Worm (Caenorhabditis elegans) whole organism, L4 larva: ENCODE results near the gene pgam-5.
A peak's percentile ranks its signal among the peaks of the same experiment; 100 is the strongest.

ENCODE experiments used
- F37D6.2 ChIP-seq: sonication (generic microtip); optimal IDR thresholded peaks from 2 replicates; lab custom pipeline; 2016; ENCODE audit warnings: mild to moderate bottlenecking, missing genetic modification characterization, missing compliant biosample characterization
- R02D3.7 ChIP-seq: fragments of 150-350 bp; sonication (generic microtip); optimal IDR thresholded peaks from 3 replicates; lab custom pipeline; 2014; ENCODE audit warnings: missing biosample characterization, missing genetic modification characterization
- T20F7.1 ChIP-seq: fragments of 200-800 bp; sonication (Bioruptor generic); optimal IDR thresholded peaks from 2 replicates; lab custom pipeline; 2018; ENCODE audit warnings: mild to moderate bottlenecking, missing genetic modification characterization, missing compliant biosample characterization
- aha-1 ChIP-seq: fragments of 150-350 bp; peaks from one replicate; lab custom pipeline; 2014; ENCODE audit warnings: missing biosample characterization, missing genetic modification characterization
- ama-1 ChIP-seq: fragments of 150-350 bp; optimal IDR thresholded peaks from 2 replicates; lab custom pipeline; 2014; ENCODE audit warnings: inconsistent platforms, mixed read lengths
- ceh-20 ChIP-seq: fragments of 200-800 bp; sonication (Bioruptor generic); IDR thresholded peaks from 2 replicates; pipeline ENCODE4 v1.3.6; 2022; ENCODE audit warnings: missing genetic modification reagents, missing genetic modification characterization, missing compliant biosample characterization
- ceh-32 ChIP-seq: sonication (generic microtip); optimal IDR thresholded peaks from 2 replicates; lab custom pipeline; 2016; ENCODE audit warnings: mild to moderate bottlenecking, missing genetic modification characterization, missing compliant biosample characterization; ENCODE audit not compliant: poor library complexity
- ceh-62 ChIP-seq: sonication (generic microtip); optimal IDR thresholded peaks from 2 replicates; lab custom pipeline; 2017; ENCODE audit warnings: missing biosample characterization, missing genetic modification characterization
- ceh-82 ChIP-seq: sonication (generic microtip); optimal IDR thresholded peaks from 2 replicates; lab custom pipeline; 2017; ENCODE audit warnings: missing biosample characterization, missing genetic modification characterization
- ctbp-1 ChIP-seq: fragments of 200-800 bp; sonication (Bioruptor generic); IDR thresholded peaks from 2 replicates; pipeline ENCODE4 v1.3.6; 2022; ENCODE audit warnings: missing genetic modification reagents, missing genetic modification characterization, missing compliant biosample characterization
- daf-12 ChIP-seq: fragments of 150-350 bp; optimal IDR thresholded peaks from 2 replicates; lab custom pipeline; 2014; ENCODE audit warnings: missing biosample characterization, missing genetic modification reagents, missing genetic modification characterization
- daf-16 ChIP-seq, 3 experiments: sonication (generic microtip); optimal IDR thresholded peaks; 2 replicates each; lab custom pipeline; 2016 to 2017; ENCODE audit warnings: missing genetic modification characterization in 3 of 3, missing genetic modification reagents in 3 of 3, mild to moderate bottlenecking in 2 of 3, missing compliant biosample characterization in 2 of 3, missing biosample characterization in 1 of 3, moderate library complexity in 1 of 3
- daf-19 ChIP-seq: fragments of 200-800 bp; sonication (Bioruptor generic); conservative IDR thresholded peaks from 2 replicates; pipeline ENCODE4 v1.3.6; 2022; ENCODE audit warnings: missing genetic modification characterization, missing compliant biosample characterization
- daf-8 ChIP-seq: fragments of 200-800 bp; sonication (Bioruptor generic); IDR thresholded peaks from 2 replicates; pipeline ENCODE4 v1.3.6; 2022; ENCODE audit warnings: missing genetic modification characterization, missing compliant biosample characterization
- dmd-6 ChIP-seq: fragments of 200-800 bp; sonication (Bioruptor generic); IDR thresholded peaks from 2 replicates; pipeline ENCODE4 v1.3.6; 2022; ENCODE audit warnings: missing genetic modification reagents, missing genetic modification characterization, missing compliant biosample characterization
- dmd-9 ChIP-seq: fragments of 200-800 bp; sonication (Bioruptor generic); IDR thresholded peaks from 2 replicates; pipeline ENCODE4 v1.3.6; 2022; ENCODE audit warnings: missing genetic modification reagents, missing genetic modification characterization, missing compliant biosample characterization
- duxl-1 ChIP-seq: sonication (generic microtip); optimal IDR thresholded peaks from 2 replicates; lab custom pipeline; 2016; ENCODE audit warnings: mild to moderate bottlenecking, missing genetic modification characterization, moderate library complexity, missing compliant biosample characterization; ENCODE audit not compliant: poor library complexity
- dve-1 ChIP-seq: sonication (generic microtip); optimal IDR thresholded peaks from 2 replicates; lab custom pipeline; 2017; ENCODE audit warnings: antibody characterized with exemption, mild to moderate bottlenecking, missing genetic modification characterization, missing compliant biosample characterization; ENCODE audit not compliant: insufficient read depth
- fkh-10 ChIP-seq: fragments of 150-350 bp; optimal IDR thresholded peaks from 2 replicates; lab custom pipeline; 2014; ENCODE audit warnings: missing biosample characterization, missing genetic modification reagents, missing genetic modification characterization
- hlh-11 ChIP-seq: fragments of 200-800 bp; sonication (Bioruptor generic); optimal IDR thresholded peaks from 2 replicates; lab custom pipeline; 2018; ENCODE audit warnings: mild to moderate bottlenecking, missing genetic modification characterization, missing compliant biosample characterization
- jun-1 ChIP-seq: fragments of 150-350 bp; optimal IDR thresholded peaks from 2 replicates; lab custom pipeline; 2014; ENCODE audit warnings: missing biosample characterization, missing genetic modification reagents, missing genetic modification characterization
- lim-7 ChIP-seq: fragments of 200-800 bp; sonication (Bioruptor generic); IDR thresholded peaks from 2 replicates; pipeline ENCODE4 v1.3.6; 2022; ENCODE audit warnings: missing genetic modification characterization, missing compliant biosample characterization
- lin-39 ChIP-seq: fragments of 150-350 bp; optimal IDR thresholded peaks from 2 replicates; lab custom pipeline; 2014; ENCODE audit warnings: missing biosample characterization, missing genetic modification reagents, missing genetic modification characterization
- lsy-2 ChIP-seq, 2 experiments: fragments of 150-350 bp in 1 of 2; sonication (generic microtip) in 1 of 2; optimal IDR thresholded peaks; 2 replicates each; lab custom pipeline; 2014 to 2017; ENCODE audit warnings: missing biosample characterization in 2 of 2, missing genetic modification characterization in 2 of 2
- madf-9 ChIP-seq: fragments of 200-800 bp; sonication (Bioruptor generic); conservative IDR thresholded peaks from 2 replicates; pipeline ENCODE4 v1.3.6; 2022; ENCODE audit warnings: missing genetic modification reagents, missing genetic modification characterization, missing compliant biosample characterization
- mdl-1 ChIP-seq, 2 experiments: fragments of 150-350 bp in 1 of 2; sonication (generic microtip) in 1 of 2; optimal IDR thresholded peaks; 2 replicates each; lab custom pipeline; 2014 to 2017; ENCODE audit warnings: missing biosample characterization in 2 of 2, missing genetic modification characterization in 2 of 2
- mep-1 ChIP-seq: fragments of 150-350 bp; sonication (generic microtip); optimal IDR thresholded peaks from 3 replicates; lab custom pipeline; 2014; ENCODE audit warnings: missing biosample characterization, missing genetic modification characterization
- mxl-2 ChIP-seq: fragments of 200-800 bp; sonication (Bioruptor generic); conservative IDR thresholded peaks from 2 replicates; pipeline ENCODE4 v1.3.6; 2022; ENCODE audit warnings: missing genetic modification reagents, missing genetic modification characterization, missing compliant biosample characterization
- nhr-111 ChIP-seq: fragments of 200-800 bp; sonication (Bioruptor generic); optimal IDR thresholded peaks from 2 replicates; lab custom pipeline; 2018; ENCODE audit warnings: mild to moderate bottlenecking, missing genetic modification characterization, missing compliant biosample characterization
- nhr-28 ChIP-seq: fragments of 150-350 bp; optimal IDR thresholded peaks from 2 replicates; lab custom pipeline; 2014; ENCODE audit warnings: missing biosample characterization, missing genetic modification characterization
- nhr-41 ChIP-seq: fragments of 200-800 bp; sonication (Bioruptor generic); IDR thresholded peaks from 2 replicates; pipeline ENCODE4 v1.3.6; 2022; ENCODE audit warnings: missing genetic modification reagents, missing genetic modification characterization, missing compliant biosample characterization
- nhr-48 ChIP-seq: sonication (generic microtip); optimal IDR thresholded peaks from 2 replicates; lab custom pipeline; 2016; ENCODE audit warnings: mild to moderate bottlenecking, missing genetic modification characterization, missing compliant biosample characterization
- nhr-6 ChIP-seq: fragments of 150-350 bp; optimal IDR thresholded peaks from 2 replicates; lab custom pipeline; 2014; ENCODE audit warnings: missing biosample characterization, missing genetic modification characterization
- php-3 ChIP-seq: fragments of 200-800 bp; sonication (Bioruptor generic); IDR thresholded peaks from 2 replicates; pipeline ENCODE4 v1.3.6; 2022; ENCODE audit warnings: missing genetic modification reagents, missing genetic modification characterization, missing compliant biosample characterization
- rbr-2 ChIP-seq: sonication (generic microtip); optimal IDR thresholded peaks from 2 replicates; lab custom pipeline; 2016; ENCODE audit warnings: missing genotype, missing genetic modification characterization, missing compliant biosample characterization
- saeg-2 ChIP-seq: fragments of 200-800 bp; sonication (Bioruptor generic); IDR thresholded peaks from 2 replicates; pipeline ENCODE4 v1.3.6; 2022; ENCODE audit warnings: missing genetic modification reagents, missing genetic modification characterization, missing compliant biosample characterization
- skn-1 ChIP-seq: fragments of 150-350 bp; optimal IDR thresholded peaks from 2 replicates; lab custom pipeline; 2014; ENCODE audit warnings: missing biosample characterization, missing genetic modification characterization
- snpc-1.2 ChIP-seq: fragments of 200-800 bp; sonication (Bioruptor generic); IDR thresholded peaks from 2 replicates; pipeline ENCODE4 v1.3.6; 2022; ENCODE audit warnings: missing genetic modification reagents, missing genetic modification characterization, missing compliant biosample characterization
- snpc-4 ChIP-seq: fragments of 150-350 bp; optimal IDR thresholded peaks from 2 replicates; lab custom pipeline; 2014; ENCODE audit warnings: missing biosample characterization, missing genetic modification characterization
- spr-1 ChIP-seq: sonication (generic microtip); optimal IDR thresholded peaks from 2 replicates; lab custom pipeline; 2016; ENCODE audit warnings: mild to moderate bottlenecking, missing genetic modification characterization, missing compliant biosample characterization
- unc-62 ChIP-seq, 3 experiments: fragments of 150-350 bp in 1 of 3; sonication (generic microtip); optimal IDR thresholded peaks in 2 of 3; peaks in 1 of 3; 1 replicate in 1 of 3; 2 replicates in 2 of 3; lab custom pipeline; 2014 to 2017; ENCODE audit warnings: missing biosample characterization in 3 of 3, missing genetic modification characterization in 3 of 3, missing genetic modification reagents in 3 of 3, missing genotype in 1 of 3
- zip-2 ChIP-seq: fragments of 150-350 bp; optimal IDR thresholded peaks from 2 replicates; lab custom pipeline; 2014; ENCODE audit warnings: missing biosample characterization, missing genetic modification characterization
- ztf-11 ChIP-seq: fragments of 150-350 bp; optimal IDR thresholded peaks from 2 replicates; lab custom pipeline; 2014; ENCODE audit warnings: missing biosample characterization, missing genetic modification characterization

pgam-5 gene

DNA sequence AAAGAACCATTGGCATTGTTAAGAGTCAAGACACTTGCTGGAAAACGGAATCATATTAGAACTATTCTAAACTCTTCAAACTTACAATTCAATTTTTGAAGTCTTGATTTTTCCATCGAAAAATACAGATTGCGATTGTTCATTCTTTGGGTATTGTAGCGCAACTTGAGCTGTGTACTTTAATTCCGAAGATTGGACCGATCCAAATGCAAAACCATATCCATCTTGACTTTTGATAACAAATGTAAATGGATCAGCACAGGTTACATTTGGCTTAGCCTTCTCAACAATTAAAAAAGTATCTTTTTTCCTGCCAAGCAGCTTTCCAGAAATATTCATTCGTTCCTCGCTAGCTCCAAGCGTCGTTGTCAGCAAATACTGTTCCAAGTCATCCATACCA lies 37.7 kb downstream of the pgam-5 start:
- peak in 1 of 2 experiments; percentile 96 for TF ChIP-seq unc-62 (GFP tag; optimal IDR thresholded peaks at IDR 0.05 in 1 of 2; lab: Kevin White, UChicago)
- TF ChIP-seq unc-62 (tag; optimal IDR thresholded peaks at IDR 0.05; lab: Kevin White, UChicago) = no peak
- TF ChIP-seq mxl-2 (GFP tag; lab: Robert Waterston, UW) = no peak
- TF ChIP-seq lin-39 (tag; lab: Kevin White, UChicago) = no peak

DNA sequence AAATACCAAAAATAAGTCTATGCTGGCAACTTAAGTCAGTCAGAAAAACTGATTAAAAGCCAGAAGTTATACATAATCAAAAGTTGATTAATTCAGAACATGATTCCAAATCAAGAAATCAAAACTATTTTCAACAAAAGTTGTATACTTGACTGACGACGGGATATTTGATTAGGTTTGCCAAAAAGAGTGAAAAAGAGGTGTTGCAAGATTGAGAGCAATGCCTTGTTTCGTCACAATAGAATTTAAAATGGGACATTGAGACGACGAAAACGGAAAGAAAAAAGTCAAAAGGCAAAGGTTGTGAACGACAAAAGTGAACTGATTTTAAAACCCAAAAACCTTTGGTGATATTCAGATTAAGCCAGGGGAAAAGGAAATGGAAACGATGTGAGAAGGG lies 39.7 kb downstream of the pgam-5 start:
- peak; percentile 92 for TF ChIP-seq fkh-10 (GFP tag; lab: Kevin White, UChicago)
- no peak for TF ChIP-seq duxl-1 (tag; lab: Kevin White, UChicago)
- TF ChIP-seq, all 104 proteins: peak for 1

DNA sequence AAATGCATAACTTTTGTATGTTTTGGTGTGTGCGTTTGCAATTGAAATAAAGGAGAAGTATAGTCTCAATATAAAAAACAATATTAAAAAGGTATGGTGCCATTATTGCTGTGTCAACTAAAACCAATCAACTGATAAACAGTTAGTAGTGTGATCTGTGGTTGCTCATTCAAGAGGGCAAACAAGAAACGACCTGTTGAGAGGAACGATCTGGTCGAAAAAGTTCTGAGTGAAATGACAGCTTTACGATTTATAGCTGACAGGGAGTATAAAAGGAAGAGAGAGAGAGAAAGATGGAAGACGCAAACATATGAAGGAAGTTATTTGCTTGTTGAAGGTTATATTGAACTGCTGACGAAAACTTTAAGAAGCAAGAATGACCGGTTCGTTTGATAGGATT lies 40.6 kb downstream of the pgam-5 start:
- peak; percentile 83 for TF ChIP-seq dmd-6
- TF ChIP-seq hlh-11 (tag; lab: Kevin White, UChicago) = peak; percentile 66
- no peak for TF ChIP-seq ctbp-1 (GFP tag; lab: Robert Waterston, UW)
- peak; percentile 30 for TF ChIP-seq nhr-28 (tag; lab: Kevin White, UChicago)
- TF ChIP-seq zip-2 (tag; lab: Kevin White, UChicago) = no peak
- TF ChIP-seq php-3 (GFP tag; lab: Robert Waterston, UW) = peak; percentile 35; the same call in 1 of the 2 replicates
- no peak for TF ChIP-seq ceh-20 (GFP tag; lab: Robert Waterston, UW)
- TF ChIP-seq unc-62 (GFP tag; optimal IDR thresholded peaks at IDR 0.05 in 1 of 2; lab: Kevin White, UChicago) = peak in 1 of 2 experiments; percentile 94
- no peak for TF ChIP-seq unc-62 (tag; optimal IDR thresholded peaks at IDR 0.05; lab: Kevin White, UChicago)
- peak; percentile 79 for TF ChIP-seq dve-1 (tag; lab: Kevin White, UChicago)
- no peak for TF ChIP-seq rbr-2
- no peak for TF ChIP-seq snpc-4 (tag; lab: Kevin White, UChicago)
- peak in 1 of 2 experiments; percentile 33 for TF ChIP-seq mdl-1 (tag; optimal IDR thresholded peaks at IDR 0.05; lab: Kevin White, UChicago)
- no peak for TF ChIP-seq daf-12 (tag; lab: Kevin White, UChicago)
- TF ChIP-seq nhr-48 = peak; percentile 17
- TF ChIP-seq dmd-9 (GFP tag; lab: Robert Waterston, UW) = no peak
- no peak for TF ChIP-seq R02D3.7
- no peak for TF ChIP-seq madf-9 (GFP tag; lab: Robert Waterston, UW)
- TF ChIP-seq ztf-11 (tag; lab: Kevin White, UChicago) = no peak
- no peak for TF ChIP-seq daf-19
- no peak for TF ChIP-seq ama-1
- no peak for TF ChIP-seq mep-1 (tag; lab: Kevin White, UChicago)
- TF ChIP-seq lim-7 (GFP tag; lab: Robert Waterston, UW) = no peak
- no peak for TF ChIP-seq skn-1 (tag; lab: Kevin White, UChicago)
- TF ChIP-seq nhr-41 (GFP tag; lab: Robert Waterston, UW) = 0 out of 2 replicates have a peak, but pooled peaks have one; percentile 34
- no peak for TF ChIP-seq daf-16 (GFP tag; optimal IDR thresholded peaks at IDR 0.05; lab: Kevin White, UChicago)
- TF ChIP-seq daf-16 (tag; optimal IDR thresholded peaks at IDR 0.05; lab: Kevin White, UChicago) = peak; percentile 77
- no peak for TF ChIP-seq ceh-62 (tag; lab: Kevin White, UChicago)

DNA sequence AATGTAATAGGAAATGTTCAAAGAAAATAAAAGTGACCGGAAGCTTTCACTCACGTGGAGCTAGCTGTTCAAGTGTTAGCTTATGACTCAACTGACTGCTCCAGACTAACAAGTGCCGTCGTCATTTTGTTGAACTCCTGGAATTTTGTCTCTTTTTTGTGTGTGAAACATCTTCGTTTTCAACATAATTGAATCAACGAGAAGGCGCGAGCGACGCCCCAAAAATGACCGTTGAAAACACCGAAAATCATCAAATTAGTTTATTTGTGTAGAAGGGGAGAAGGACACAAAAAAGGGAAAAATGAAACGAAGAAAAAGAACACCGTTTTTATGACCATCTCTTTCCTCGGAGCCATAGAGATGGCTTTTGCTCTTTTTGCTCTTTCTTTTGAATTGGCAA lies 43.1 kb downstream of the pgam-5 start, which contains the start of gene ZK1290.14:
Gene ZK1290.14 (minus strand): TSS at position 139 of the 400 bp plus-strand sequence.
- TF ChIP-seq aha-1 (tag; lab: Kevin White, UChicago) (peak; percentile 68), spr-1 (tag; lab: Kevin White, UChicago) (no peak), nhr-111 (GFP tag; lab: Kevin White, UChicago) (no peak)

ce11 chrII:7554716-7555247 lies 43.8 kb downstream of the pgam-5 start:
- TF ChIP-seq ceh-32 (tag; lab: Kevin White, UChicago) (no peak), dmd-6 (peak; percentile 98), daf-16 (GFP tag; optimal IDR thresholded peaks at IDR 0.05; lab: Kevin White, UChicago) (no peak), daf-16 (tag; optimal IDR thresholded peaks at IDR 0.05; lab: Kevin White, UChicago) (peak; percentile 85), hlh-11 (tag; lab: Kevin White, UChicago) (peak; percentile 93), rbr-2 (no peak), nhr-6 (tag; lab: Kevin White, UChicago) (no peak), aha-1 (tag; lab: Kevin White, UChicago) (no peak), T20F7.1 (GFP tag; lab: Kevin White, UChicago) (peak; percentile 34), daf-8 (GFP tag; lab: Robert Waterston, UW) (no peak), lsy-2 (tag; optimal IDR thresholded peaks at IDR 0.05; lab: Kevin White, UChicago) (peak in 1 of 2 experiments; percentile 29), jun-1 (tag; lab: Kevin White, UChicago) (no peak), F37D6.2 (no peak), snpc-1.2 (GFP tag; lab: Robert Waterston, UW) (no peak), ceh-82 (tag; lab: Kevin White, UChicago) (no peak), saeg-2 (GFP tag; lab: Robert Waterston, UW) (no peak)
